Fruit fly (Drosophila melanogaster) Kc167 (cell line): ENCODE results near the gene CG7800.

Source experiments
- h ChIP-seq: fragments of >200 bp; optimal IDR thresholded peaks from 3 replicates; lab custom pipeline; 2018; ENCODE audit warnings: missing external identifiers
- insv ChIP-seq: fragments of >200 bp; optimal IDR thresholded peaks from 3 replicates; lab custom pipeline; 2018; ENCODE audit warnings: missing external identifiers
- ttk ChIP-seq: sonication (Bioruptor generic); optimal IDR thresholded peaks from 2 replicates; lab custom pipeline; 2017; ENCODE audit warnings: missing external identifiers

dm6 chr3R:8192261-8192917 is 25.4 kb upstream of the CG7800 start:
- TF ChIP-seq insv (no peak), ttk (no peak), h (lab: Kevin White, UChicago) (no peak)
